Fruit fly (Drosophila melanogaster) whole organism, embryonic: ENCODE measurements around the gene CG31515.

Experiments
- ATbp ChIP-seq: fragments of 200-800 bp; sonication (Bioruptor generic); optimal IDR thresholded peaks from 2 replicates; lab custom pipeline; 2017; ENCODE audit warnings: missing biosample characterization, mild to moderate bottlenecking, missing genetic modification characterization, missing genetic modification reagents
- Aef1 ChIP-seq: fragments of 200-800 bp; sonication (Bioruptor generic); IDR thresholded peaks from 3 replicates; pipeline ENCODE4 v1.3.6; 2022; ENCODE audit warnings: missing biosample characterization, missing genetic modification characterization
- Awh ChIP-seq: fragments of 200-800 bp; sonication (Bioruptor generic); IDR thresholded peaks from 2 replicates; pipeline ENCODE4, ENCODE4 v1.3.6; 2022; ENCODE audit warnings: missing biosample characterization, missing genetic modification characterization
- CG10462 ChIP-seq: fragments of 200-800 bp; sonication (Bioruptor generic); optimal IDR thresholded peaks from 2 replicates; lab custom pipeline; 2016; ENCODE audit warnings: missing biosample characterization, missing genetic modification characterization
- CG10979 ChIP-seq: fragments of 200-800 bp; sonication (Bioruptor generic); optimal IDR thresholded peaks from 2 replicates; lab custom pipeline; 2018; ENCODE audit warnings: missing biosample characterization, mild to moderate bottlenecking, missing genetic modification characterization, moderate library complexity
- CG11247 ChIP-seq: fragments of 200-800 bp; sonication (Bioruptor generic); IDR thresholded peaks from 2 replicates; pipeline ENCODE4 v1.3.6; 2022; ENCODE audit warnings: missing biosample characterization, missing genetic modification characterization
- CG11560 ChIP-seq: fragments of 200-800 bp; sonication (Bioruptor generic); IDR thresholded peaks from 3 replicates; pipeline ENCODE4 v1.3.6; 2022; ENCODE audit warnings: missing biosample characterization, missing genetic modification characterization
- CG13775 ChIP-seq: fragments of 200-800 bp; sonication (Bioruptor generic); optimal IDR thresholded peaks from 3 replicates; lab custom pipeline; 2017; ENCODE audit warnings: missing biosample characterization, mild to moderate bottlenecking, missing genetic modification characterization
- CG14860 ChIP-seq: fragments of 200-800 bp; sonication (Bioruptor generic); IDR thresholded peaks from 3 replicates; pipeline ENCODE4 v1.3.6; 2022; ENCODE audit warnings: missing biosample characterization, missing genetic modification characterization; ENCODE audit not compliant: partially characterized antibody
- CG17361 ChIP-seq: fragments of 200-800 bp; sonication (Bioruptor generic); IDR thresholded peaks from 3 replicates; pipeline ENCODE4 v1.3.6; 2022; ENCODE audit warnings: missing biosample characterization, missing genetic modification characterization
- CG4404 ChIP-seq: fragments of 200-800 bp; sonication (Bioruptor generic); IDR thresholded peaks from 2 replicates; pipeline ENCODE4 v1.3.6; 2022; ENCODE audit warnings: missing biosample characterization, missing genetic modification characterization
- CG7372 ChIP-seq: fragments of 200-800 bp; sonication (Bioruptor generic); IDR thresholded peaks from 2 replicates; pipeline ENCODE4 v1.3.6; 2022; ENCODE audit warnings: missing biosample characterization, missing genetic modification characterization
- CG7928 ChIP-seq: fragments of 200-800 bp; sonication (Bioruptor generic); optimal IDR thresholded peaks from 2 replicates; lab custom pipeline; 2017; ENCODE audit warnings: missing biosample characterization, mild to moderate bottlenecking, missing genetic modification characterization
- CG7987 ChIP-seq: fragments of 200-800 bp; sonication (Bioruptor generic); optimal IDR thresholded peaks from 2 replicates; lab custom pipeline; 2018; ENCODE audit warnings: missing biosample characterization, mild to moderate bottlenecking, missing genetic modification characterization, moderate library complexity
- CG8290 ChIP-seq, 3 experiments: fragments of 200-800 bp; sonication (Bioruptor generic); optimal IDR thresholded peaks; 2 replicates each; lab custom pipeline; 2016 to 2019; ENCODE audit warnings: missing biosample characterization in 3 of 3, missing genetic modification characterization in 3 of 3, mild to moderate bottlenecking in 2 of 3, moderate library complexity in 1 of 3
- CoRest ChIP-seq: fragments of 200-800 bp; sonication (Bioruptor generic); optimal IDR thresholded peaks from 3 replicates; lab custom pipeline; 2018; ENCODE audit warnings: missing biosample characterization, mild to moderate bottlenecking, missing genetic modification characterization, moderate library complexity
- Dp ChIP-seq: fragments of 200-800 bp; sonication (Bioruptor generic); optimal IDR thresholded peaks from 2 replicates; lab custom pipeline; 2018; ENCODE audit warnings: missing biosample characterization, mild to moderate bottlenecking, missing genetic modification characterization, moderate library complexity
- Fer3 ChIP-seq: fragments of 200-800 bp; sonication (Bioruptor generic); optimal IDR thresholded peaks from 2 replicates; lab custom pipeline; 2018; ENCODE audit warnings: missing biosample characterization, mild to moderate bottlenecking, missing genetic modification characterization, moderate library complexity
- HLHmδ ChIP-seq: fragments of 200-800 bp; sonication (Bioruptor generic); optimal IDR thresholded peaks from 2 replicates; lab custom pipeline; 2018; ENCODE audit warnings: missing biosample characterization, mild to moderate bottlenecking, missing genetic modification characterization, moderate library complexity
- Lhr ChIP-seq: fragments of 200-800 bp; sonication (Bioruptor generic); optimal IDR thresholded peaks from 3 replicates; lab custom pipeline; 2017; ENCODE audit warnings: mild to moderate bottlenecking, missing biosample characterization, missing genetic modification reagents, missing genetic modification characterization
- MTF-1 ChIP-seq: fragments of 200-800 bp; sonication (Bioruptor generic); optimal IDR thresholded peaks from 2 replicates; lab custom pipeline; 2018; ENCODE audit warnings: missing biosample characterization, mild to moderate bottlenecking, missing genetic modification characterization, borderline replicate concordance
- Mes4 ChIP-seq: fragments of 200-800 bp; sonication (Bioruptor generic); optimal IDR thresholded peaks from 2 replicates; lab custom pipeline; 2016; ENCODE audit warnings: missing biosample characterization, missing genetic modification characterization
- NC2α ChIP-seq: fragments of 200-800 bp; sonication (Bioruptor generic); optimal IDR thresholded peaks from 2 replicates; lab custom pipeline; 2016; ENCODE audit warnings: missing biosample characterization, missing genetic modification characterization
- Neu2 ChIP-seq: fragments of 200-800 bp; sonication (Bioruptor generic); optimal IDR thresholded peaks from 3 replicates; lab custom pipeline; 2016; ENCODE audit warnings: missing biosample characterization, missing genetic modification characterization, borderline replicate concordance
- Opbp ChIP-seq: fragments of 200-800 bp; sonication (Bioruptor generic); IDR thresholded peaks from 3 replicates; pipeline ENCODE4 v1.3.6; 2022; ENCODE audit warnings: missing biosample characterization, missing genetic modification characterization; ENCODE audit not compliant: partially characterized antibody
- Optix ChIP-seq: fragments of 200-800 bp; sonication (Bioruptor generic); IDR thresholded peaks from 3 replicates; pipeline ENCODE4 v1.3.6; 2022; ENCODE audit warnings: missing biosample characterization, missing genetic modification characterization
- PHDP ChIP-seq: fragments of 200-800 bp; sonication (Bioruptor generic); optimal IDR thresholded peaks from 3 replicates; lab custom pipeline; 2018; ENCODE audit warnings: missing biosample characterization, mild to moderate bottlenecking, missing genetic modification characterization, moderate library complexity
- Scr ChIP-seq: fragments of 200-800 bp; sonication (Bioruptor generic); IDR thresholded peaks from 2 replicates; pipeline ENCODE4 v1.3.6; 2022; ENCODE audit warnings: missing biosample characterization, missing genetic modification characterization; ENCODE audit not compliant: partially characterized antibody
- Sox102F ChIP-seq: fragments of 200-800 bp; sonication (Bioruptor generic); optimal IDR thresholded peaks from 2 replicates; lab custom pipeline; 2018; ENCODE audit warnings: missing biosample characterization, mild to moderate bottlenecking, missing genetic modification characterization, moderate library complexity
- Ssrp ChIP-seq: fragments of 200-800 bp; sonication (Bioruptor generic); optimal IDR thresholded peaks from 2 replicates; lab custom pipeline; 2018; ENCODE audit warnings: missing biosample characterization, mild to moderate bottlenecking, missing genetic modification characterization, moderate library complexity
- TFAM ChIP-seq: fragments of 200-800 bp; sonication (Bioruptor generic); optimal IDR thresholded peaks from 2 replicates; lab custom pipeline; 2017; ENCODE audit warnings: missing biosample characterization, missing genetic modification characterization, inconsistent platforms
- ci ChIP-seq: fragments of 200-800 bp; sonication (Bioruptor generic); IDR thresholded peaks from 3 replicates; pipeline ENCODE4 v1.3.6; 2022; ENCODE audit warnings: missing biosample characterization, missing genetic modification characterization
- cwo ChIP-seq: fragments of 200-800 bp; sonication (Bioruptor generic); optimal IDR thresholded peaks from 3 replicates; lab custom pipeline; 2017; ENCODE audit warnings: missing biosample characterization, missing genetic modification characterization, mild to moderate bottlenecking, moderate library complexity, missing genetic modification reagents
- dmrt11E ChIP-seq: fragments of 200-800 bp; sonication (Bioruptor generic); optimal IDR thresholded peaks from 3 replicates; lab custom pipeline; 2018; ENCODE audit warnings: missing biosample characterization, mild to moderate bottlenecking, missing genetic modification characterization, moderate library complexity
- eve ChIP-seq, 2 experiments: fragments of >200 bp; optimal IDR thresholded peaks; 2 replicates each; lab custom pipeline; 2017; ENCODE audit warnings: missing biosample characterization in 2 of 2, missing genetic modification characterization in 2 of 2
- exex ChIP-seq: fragments of 200-800 bp; sonication (Bioruptor generic); optimal IDR thresholded peaks from 4 replicates; lab custom pipeline; 2018; ENCODE audit warnings: missing biosample characterization, mild to moderate bottlenecking, missing genetic modification characterization, moderate library complexity
- fu2 ChIP-seq: fragments of 200-800 bp; sonication (Bioruptor generic); optimal IDR thresholded peaks from 2 replicates; lab custom pipeline; 2016; ENCODE audit warnings: missing biosample characterization, missing genetic modification characterization
- gt ChIP-seq: fragments of 200-800 bp; sonication (Bioruptor generic); IDR thresholded peaks from 2 replicates; pipeline ENCODE4 v1.3.6; 2022; ENCODE audit warnings: missing biosample characterization, missing genetic modification characterization
- h ChIP-seq: fragments of >200 bp; optimal IDR thresholded peaks from 2 replicates; lab custom pipeline; 2017
- nerfin-2 ChIP-seq: fragments of 200-800 bp; sonication (Bioruptor generic); IDR thresholded peaks from 2 replicates; pipeline ENCODE4 v1.3.6; 2022; ENCODE audit warnings: missing biosample characterization, missing genetic modification characterization; ENCODE audit not compliant: partially characterized antibody
- pros ChIP-seq: fragments of 200-800 bp; sonication (Bioruptor generic); optimal IDR thresholded peaks from 3 replicates; lab custom pipeline; 2019; ENCODE audit warnings: missing biosample characterization, mild to moderate bottlenecking, missing genetic modification characterization, moderate library complexity
- pzg ChIP-seq: fragments of 200-800 bp; sonication (Bioruptor generic); optimal IDR thresholded peaks from 3 replicates; lab custom pipeline; 2018; ENCODE audit warnings: missing biosample characterization, mild to moderate bottlenecking, missing genetic modification characterization, moderate library complexity
- seq ChIP-seq: fragments of 200-800 bp; sonication (Bioruptor generic); IDR thresholded peaks from 2 replicates; pipeline ENCODE4 v1.3.6; 2022; ENCODE audit warnings: missing biosample characterization, missing genetic modification characterization
- sob ChIP-seq: fragments of 200-800 bp; sonication (Bioruptor generic); IDR thresholded peaks from 2 replicates; pipeline ENCODE4 v1.3.6; 2022; ENCODE audit warnings: missing biosample characterization, missing genetic modification characterization
- trem ChIP-seq: fragments of 200-800 bp; optimal IDR thresholded peaks from 3 replicates; lab custom pipeline; 2019; ENCODE audit warnings: missing biosample characterization, mild to moderate bottlenecking, missing genetic modification characterization, moderate library complexity
- ttk ChIP-seq: fragments of 200-800 bp; sonication (Bioruptor generic); IDR thresholded peaks from 2 replicates; pipeline ENCODE4 v2.1.2; 2022; ENCODE audit warnings: missing biosample characterization, missing genetic modification characterization
- tx ChIP-seq: fragments of 200-800 bp; sonication (Bioruptor generic); optimal IDR thresholded peaks from 2 replicates; lab custom pipeline; 2016; ENCODE audit warnings: missing biosample characterization, missing genetic modification characterization
- unc-4 ChIP-seq: fragments of 200-800 bp; sonication (Bioruptor generic); IDR thresholded peaks from 2 replicates; pipeline ENCODE4 v1.3.6; 2022; ENCODE audit warnings: missing biosample characterization, missing genetic modification characterization; ENCODE audit not compliant: partially characterized antibody
- yki ChIP-seq: fragments of >200 bp; optimal IDR thresholded peaks from 3 replicates; lab custom pipeline; 2018
- zfh2 ChIP-seq: fragments of 200-800 bp; sonication (Bioruptor generic); optimal IDR thresholded peaks from 2 replicates; lab custom pipeline; 2016; ENCODE audit warnings: missing biosample characterization, missing genetic modification characterization

CG31515 gene

dm6 chr3R:23346893-23347396 lies 41.8 kb downstream of the CG31515 start (continued):
- TF ChIP-seq Opbp (GFP tag; lab: Robert Waterston, UW) (no peak; the same call in 2 of the 3 replicates), CG7987 (no peak), trem (tag; lab: Kevin White, UChicago) (peak; percentile 12), CG14860 (GFP tag; lab: Robert Waterston, UW) (no peak), CG17361 (GFP tag; lab: Robert Waterston, UW) (peak; percentile 86), ttk (GFP tag; lab: Robert Waterston, UW) (no peak), pros (GFP tag; lab: Kevin White, UChicago) (no peak), ci (peak; percentile 71), Sox102F (GFP tag; lab: Kevin White, UChicago) (peak; percentile 57), Mes4 (GFP tag; lab: Kevin White, UChicago) (no peak), yki (no peak), Neu2 (no peak), Fer3 (tag; lab: Kevin White, UChicago) (no peak), pzg (no peak), Lhr (GFP tag; lab: Kevin White, UChicago) (peak; percentile 6), CoRest (tag; lab: Kevin White, UChicago) (peak; percentile 59), CG11560 (no peak), CG10462 (peak; percentile 11), eve (GFP tag; optimal IDR thresholded peaks at IDR 0.05; lab: Kevin White, UChicago) (no peak), NC2α (GFP tag; lab: Kevin White, UChicago) (no peak), unc-4 (GFP tag; lab: Robert Waterston, UW) (no peak), Awh (peak; percentile 56; the same call in 1 of the 2 replicates), exex (no peak), fu2 (GFP tag; lab: Kevin White, UChicago) (no peak), PHDP (tag; lab: Kevin White, UChicago) (peak; percentile 53), ATbp (GFP tag; lab: Kevin White, UChicago) (peak; percentile 30), gt (GFP tag; lab: Robert Waterston, UW) (no peak), MTF-1 (GFP tag; lab: Kevin White, UChicago) (no peak), cwo (no peak), TFAM (GFP tag; lab: Kevin White, UChicago) (no peak), Ssrp (tag; lab: Kevin White, UChicago) (peak; percentile 59), dmrt11E (tag; lab: Kevin White, UChicago) (peak; percentile 70), Scr (GFP tag; lab: Robert Waterston, UW) (no peak), tx (no peak), nerfin-2 (GFP tag; lab: Robert Waterston, UW) (no peak), zfh2 (GFP tag; lab: Kevin White, UChicago) (no peak), CG11247 (GFP tag; lab: Robert Waterston, UW) (peak; percentile 48), CG7372 (GFP tag; lab: Robert Waterston, UW) (no peak), h (lab: Kevin White, UChicago) (no peak), Optix (GFP tag; lab: Robert Waterston, UW) (no peak; the same call in 2 of the 3 replicates), HLHmδ (no peak), CG10979 (tag; lab: Kevin White, UChicago) (peak; percentile 65), CG7928 (GFP tag; lab: Kevin White, UChicago) (no peak), seq (GFP tag; lab: Robert Waterston, UW) (no peak), CG4404 (no peak; the same call in 1 of the 2 replicates), CG8290 (GFP tag; optimal IDR thresholded peaks at IDR 0.05; lab: Kevin White, UChicago) (peak; percentile 9), CG8290 (tag; optimal IDR thresholded peaks at IDR 0.05; lab: Kevin White, UChicago) (no peak), Dp (GFP tag; lab: Kevin White, UChicago) (no peak), sob (peak; percentile 43; the same call in 1 of the 2 replicates), CG13775 (peak; percentile 57), Aef1 (0 out of 3 replicates have a peak, but pooled peaks have one; percentile 23)
